Worm (Caenorhabditis elegans) whole organism, L4 larva: ENCODE measurements around the gene coq-3.

Experiments used
- Y105C5A.15 ChIP-seq: fragments of 200-800 bp; sonication (Bioruptor generic); IDR thresholded peaks from 2 replicates; pipeline ENCODE4 v1.3.6; 2022; ENCODE audit warnings: missing genetic modification characterization, missing compliant biosample characterization
- dpl-1 ChIP-seq: fragments of 150-350 bp; optimal IDR thresholded peaks from 2 replicates; lab custom pipeline; 2014; ENCODE audit warnings: missing biosample characterization, missing genetic modification reagents, missing genetic modification characterization
- lin-15B ChIP-seq: fragments of 150-350 bp; sonication (generic microtip); optimal IDR thresholded peaks from 3 replicates; lab custom pipeline; 2014; ENCODE audit warnings: missing biosample characterization, missing genetic modification characterization
- lin-39 ChIP-seq: fragments of 150-350 bp; optimal IDR thresholded peaks from 2 replicates; lab custom pipeline; 2014; ENCODE audit warnings: missing biosample characterization, missing genetic modification reagents, missing genetic modification characterization
- nhr-11 ChIP-seq: fragments of 150-350 bp; optimal IDR thresholded peaks from 2 replicates; lab custom pipeline; 2014; ENCODE audit warnings: missing biosample characterization, missing genetic modification characterization
- nhr-25 ChIP-seq: sonication (generic microtip); optimal IDR thresholded peaks from 2 replicates; lab custom pipeline; 2017; ENCODE audit warnings: missing genetic modification characterization, mild to moderate bottlenecking, missing compliant biosample characterization, antibody characterized with exemption, moderate library complexity, borderline replicate concordance; ENCODE audit not compliant: insufficient read depth
- nhr-28 ChIP-seq: fragments of 150-350 bp; optimal IDR thresholded peaks from 2 replicates; lab custom pipeline; 2014; ENCODE audit warnings: missing biosample characterization, missing genetic modification characterization
- nhr-77 ChIP-seq: fragments of 150-350 bp; optimal IDR thresholded peaks from 2 replicates; lab custom pipeline; 2014; ENCODE audit warnings: missing biosample characterization, missing genetic modification characterization
- snpc-4 ChIP-seq: fragments of 150-350 bp; optimal IDR thresholded peaks from 2 replicates; lab custom pipeline; 2014; ENCODE audit warnings: missing biosample characterization, missing genetic modification characterization
- tag-97 ChIP-seq: fragments of 200-800 bp; sonication (Bioruptor generic); IDR thresholded peaks from 2 replicates; pipeline ENCODE4 v1.3.6; 2022; ENCODE audit warnings: missing genetic modification characterization, missing compliant biosample characterization
- unc-130 ChIP-seq: sonication (generic microtip); optimal IDR thresholded peaks from 2 replicates; lab custom pipeline; 2016; ENCODE audit warnings: missing genetic modification reagents, missing genetic modification characterization, missing compliant biosample characterization
- unc-62 ChIP-seq, 3 experiments: fragments of 150-350 bp in 1 of 3; sonication (generic microtip); optimal IDR thresholded peaks in 2 of 3; peaks in 1 of 3; 1 replicate in 1 of 3; 2 replicates in 2 of 3; lab custom pipeline; 2014 to 2017; ENCODE audit warnings: missing biosample characterization in 3 of 3, missing genetic modification characterization in 3 of 3, missing genetic modification reagents in 3 of 3, missing genotype in 1 of 3
- zfp-3 ChIP-seq: fragments of 200-800 bp; sonication (Bioruptor generic); conservative IDR thresholded peaks from 2 replicates; pipeline ENCODE4 v1.3.6; 2022; ENCODE audit warnings: missing genetic modification reagents, missing genetic modification characterization, missing compliant biosample characterization
- ztf-11 ChIP-seq: fragments of 150-350 bp; optimal IDR thresholded peaks from 2 replicates; lab custom pipeline; 2014; ENCODE audit warnings: missing biosample characterization, missing genetic modification characterization

- TF ChIP-seq unc-62 (GFP tag; optimal IDR thresholded peaks at IDR 0.05 in 1 of 2; lab: Kevin White, UChicago) (no peak), unc-62 (tag; optimal IDR thresholded peaks at IDR 0.05; lab: Kevin White, UChicago) (no peak), lin-15B (tag; lab: Kevin White, UChicago) (no peak), nhr-77 (tag; lab: Kevin White, UChicago) (no peak), Y105C5A.15 (GFP tag; lab: Robert Waterston, UW) (no peak), nhr-11 (tag; lab: Kevin White, UChicago) (no peak), ztf-11 (tag; lab: Kevin White, UChicago) (no peak), zfp-3 (no peak), lin-39 (tag; lab: Kevin White, UChicago) (no peak), tag-97 (GFP tag; lab: Robert Waterston, UW) (no peak), snpc-4 (no peak), nhr-25 (tag; lab: Kevin White, UChicago) (no peak), unc-130 (GFP tag; lab: Kevin White, UChicago) (no peak), nhr-28 (tag; lab: Kevin White, UChicago) (no peak), dpl-1 (GFP tag; lab: Kevin White, UChicago) (no peak)
Observed at ce11 chrIV:14759662-14760061, 36.5 kb downstream of the coq-3 start.
